Worm (Caenorhabditis elegans) whole organism, L4 larva: Measurements from ENCODE around the gene R02F2.9.

Experiments
- F49E8.2 ChIP-seq: sonication (generic microtip); optimal IDR thresholded peaks from 2 replicates; lab custom pipeline; 2016; ENCODE audit warnings: missing compliant biosample characterization, mild to moderate bottlenecking, missing genetic modification characterization, borderline replicate concordance
- T26A8.4 ChIP-seq: fragments of 200-800 bp; sonication (Bioruptor generic); IDR thresholded peaks from 2 replicates; pipeline ENCODE4 v1.3.6; 2022; ENCODE audit warnings: missing genetic modification characterization, missing compliant biosample characterization
- Y48G9A.11 ChIP-seq: fragments of 200-800 bp; sonication (Bioruptor generic); IDR thresholded peaks from 2 replicates; pipeline ENCODE4 v1.3.6; 2022; ENCODE audit warnings: missing genetic modification reagents, missing genetic modification characterization, missing compliant biosample characterization
- Y75B8A.6 ChIP-seq: fragments of 200-800 bp; sonication (Bioruptor generic); IDR thresholded peaks from 2 replicates; pipeline ENCODE4 v1.3.6; 2022; ENCODE audit warnings: missing genetic modification reagents, missing genetic modification characterization, missing compliant biosample characterization
- ZK337.2 ChIP-seq: fragments of 200-800 bp; sonication (Bioruptor generic); IDR thresholded peaks from 2 replicates; pipeline ENCODE4 v1.3.6; 2022; ENCODE audit warnings: missing genetic modification reagents, missing genetic modification characterization, missing compliant biosample characterization
- ZK546.5 ChIP-seq, 2 experiments: sonication (generic microtip); optimal IDR thresholded peaks; 2 replicates each; lab custom pipeline; 2017; ENCODE audit warnings: missing biosample characterization in 2 of 2, missing genetic modification characterization in 2 of 2
- aha-1 ChIP-seq: fragments of 150-350 bp; peaks from one replicate; lab custom pipeline; 2014; ENCODE audit warnings: missing biosample characterization, missing genetic modification characterization
- ama-1 ChIP-seq: fragments of 150-350 bp; optimal IDR thresholded peaks from 2 replicates; lab custom pipeline; 2014; ENCODE audit warnings: inconsistent platforms, mixed read lengths
- arid-1 ChIP-seq: fragments of 200-800 bp; sonication (Bioruptor generic); conservative IDR thresholded peaks from 2 replicates; pipeline ENCODE4 v1.3.6; 2022; ENCODE audit warnings: missing genetic modification reagents, missing genetic modification characterization, missing compliant biosample characterization
- daf-8 ChIP-seq: fragments of 200-800 bp; sonication (Bioruptor generic); IDR thresholded peaks from 2 replicates; pipeline ENCODE4 v1.3.6; 2022; ENCODE audit warnings: missing genetic modification characterization, missing compliant biosample characterization
- dmd-6 ChIP-seq: fragments of 200-800 bp; sonication (Bioruptor generic); IDR thresholded peaks from 2 replicates; pipeline ENCODE4 v1.3.6; 2022; ENCODE audit warnings: missing genetic modification reagents, missing genetic modification characterization, missing compliant biosample characterization
- dmd-8 ChIP-seq: fragments of 200-800 bp; sonication (Bioruptor generic); IDR thresholded peaks from 2 replicates; pipeline ENCODE4 v1.3.6; 2022; ENCODE audit warnings: missing genetic modification characterization, missing compliant biosample characterization
- dmd-9 ChIP-seq: fragments of 200-800 bp; sonication (Bioruptor generic); IDR thresholded peaks from 2 replicates; pipeline ENCODE4 v1.3.6; 2022; ENCODE audit warnings: missing genetic modification reagents, missing genetic modification characterization, missing compliant biosample characterization
- dve-1 ChIP-seq: sonication (generic microtip); optimal IDR thresholded peaks from 2 replicates; lab custom pipeline; 2017; ENCODE audit warnings: antibody characterized with exemption, mild to moderate bottlenecking, missing genetic modification characterization, missing compliant biosample characterization; ENCODE audit not compliant: insufficient read depth
- egl-27 ChIP-seq: sonication (generic microtip); optimal IDR thresholded peaks from 3 replicates; lab custom pipeline; 2017; ENCODE audit warnings: missing biosample characterization, missing genetic modification reagents, missing genetic modification characterization
- fkh-10 ChIP-seq: fragments of 150-350 bp; optimal IDR thresholded peaks from 2 replicates; lab custom pipeline; 2014; ENCODE audit warnings: missing biosample characterization, missing genetic modification reagents, missing genetic modification characterization
- gei-8 ChIP-seq: fragments of 200-800 bp; sonication (Bioruptor generic); optimal IDR thresholded peaks from 2 replicates; lab custom pipeline; 2018; ENCODE audit warnings: mild to moderate bottlenecking, missing genetic modification characterization, missing compliant biosample characterization
- hif-1 ChIP-seq, 2 experiments: sonication (generic microtip); optimal IDR thresholded peaks; 2 replicates each; lab custom pipeline; 2016 to 2017; ENCODE audit warnings: missing compliant biosample characterization in 2 of 2, missing genetic modification characterization in 2 of 2, missing genetic modification reagents in 2 of 2, missing genotype in 2 of 2, mild to moderate bottlenecking in 1 of 2
- hlh-11 ChIP-seq: fragments of 200-800 bp; sonication (Bioruptor generic); optimal IDR thresholded peaks from 2 replicates; lab custom pipeline; 2018; ENCODE audit warnings: mild to moderate bottlenecking, missing genetic modification characterization, missing compliant biosample characterization
- hlh-30 ChIP-seq: sonication (generic microtip); optimal IDR thresholded peaks from 2 replicates; lab custom pipeline; 2017; ENCODE audit warnings: antibody characterized with exemption, mild to moderate bottlenecking, missing genetic modification characterization, missing compliant biosample characterization; ENCODE audit not compliant: insufficient read depth
- jun-1 ChIP-seq: fragments of 150-350 bp; optimal IDR thresholded peaks from 2 replicates; lab custom pipeline; 2014; ENCODE audit warnings: missing biosample characterization, missing genetic modification reagents, missing genetic modification characterization
- lin-13 ChIP-seq: fragments of 150-350 bp; optimal IDR thresholded peaks from 2 replicates; lab custom pipeline; 2014; ENCODE audit warnings: missing biosample characterization, missing genetic modification reagents, missing genetic modification characterization
- lin-15B ChIP-seq: fragments of 150-350 bp; sonication (generic microtip); optimal IDR thresholded peaks from 3 replicates; lab custom pipeline; 2014; ENCODE audit warnings: missing biosample characterization, missing genetic modification characterization
- lir-3 ChIP-seq: sonication (generic microtip); optimal IDR thresholded peaks from 2 replicates; lab custom pipeline; 2016; ENCODE audit warnings: mild to moderate bottlenecking, missing genetic modification characterization, missing compliant biosample characterization
- lsy-2 ChIP-seq, 2 experiments: fragments of 150-350 bp in 1 of 2; sonication (generic microtip) in 1 of 2; optimal IDR thresholded peaks; 2 replicates each; lab custom pipeline; 2014 to 2017; ENCODE audit warnings: missing biosample characterization in 2 of 2, missing genetic modification characterization in 2 of 2
- madf-5 ChIP-seq, 2 experiments: fragments of 200-800 bp; sonication (Bioruptor generic); IDR thresholded peaks; 2 replicates each; pipeline ENCODE4 v1.3.6; 2022; ENCODE audit warnings: missing compliant biosample characterization in 2 of 2, missing genetic modification characterization in 2 of 2
- mdl-1 ChIP-seq, 2 experiments: fragments of 150-350 bp in 1 of 2; sonication (generic microtip) in 1 of 2; optimal IDR thresholded peaks; 2 replicates each; lab custom pipeline; 2014 to 2017; ENCODE audit warnings: missing biosample characterization in 2 of 2, missing genetic modification characterization in 2 of 2
- mep-1 ChIP-seq: fragments of 150-350 bp; sonication (generic microtip); optimal IDR thresholded peaks from 3 replicates; lab custom pipeline; 2014; ENCODE audit warnings: missing biosample characterization, missing genetic modification characterization
- mes-2 ChIP-seq: sonication (generic microtip); optimal IDR thresholded peaks from 2 replicates; lab custom pipeline; 2016; ENCODE audit warnings: missing genotype, mild to moderate bottlenecking, missing genetic modification characterization, missing compliant biosample characterization; ENCODE audit not compliant: poor library complexity, severe bottlenecking
- nhr-10 ChIP-seq: fragments of 150-350 bp; optimal IDR thresholded peaks from 2 replicates; lab custom pipeline; 2014; ENCODE audit warnings: missing biosample characterization, missing genetic modification characterization
- nhr-102 ChIP-seq: sonication (generic microtip); optimal IDR thresholded peaks from 2 replicates; lab custom pipeline; 2016; ENCODE audit warnings: mild to moderate bottlenecking, missing genetic modification characterization, moderate library complexity, missing compliant biosample characterization
- nhr-111 ChIP-seq: fragments of 200-800 bp; sonication (Bioruptor generic); optimal IDR thresholded peaks from 2 replicates; lab custom pipeline; 2018; ENCODE audit warnings: mild to moderate bottlenecking, missing genetic modification characterization, missing compliant biosample characterization
- nhr-237 ChIP-seq: sonication (generic microtip); optimal IDR thresholded peaks from 2 replicates; lab custom pipeline; 2017; ENCODE audit warnings: missing biosample characterization, missing genetic modification characterization
- nhr-25 ChIP-seq: sonication (generic microtip); optimal IDR thresholded peaks from 2 replicates; lab custom pipeline; 2017; ENCODE audit warnings: missing genetic modification characterization, mild to moderate bottlenecking, missing compliant biosample characterization, antibody characterized with exemption, moderate library complexity, borderline replicate concordance; ENCODE audit not compliant: insufficient read depth
- nhr-28 ChIP-seq: fragments of 150-350 bp; optimal IDR thresholded peaks from 2 replicates; lab custom pipeline; 2014; ENCODE audit warnings: missing biosample characterization, missing genetic modification characterization
- nhr-41 ChIP-seq: fragments of 200-800 bp; sonication (Bioruptor generic); IDR thresholded peaks from 2 replicates; pipeline ENCODE4 v1.3.6; 2022; ENCODE audit warnings: missing genetic modification reagents, missing genetic modification characterization, missing compliant biosample characterization
- nhr-6 ChIP-seq: fragments of 150-350 bp; optimal IDR thresholded peaks from 2 replicates; lab custom pipeline; 2014; ENCODE audit warnings: missing biosample characterization, missing genetic modification characterization
- php-3 ChIP-seq: fragments of 200-800 bp; sonication (Bioruptor generic); IDR thresholded peaks from 2 replicates; pipeline ENCODE4 v1.3.6; 2022; ENCODE audit warnings: missing genetic modification reagents, missing genetic modification characterization, missing compliant biosample characterization
- pqm-1 ChIP-seq: sonication (generic microtip); optimal IDR thresholded peaks from 2 replicates; lab custom pipeline; 2017; ENCODE audit warnings: missing biosample characterization, missing genetic modification characterization
- rbr-2 ChIP-seq: sonication (generic microtip); optimal IDR thresholded peaks from 2 replicates; lab custom pipeline; 2016; ENCODE audit warnings: missing genotype, missing genetic modification characterization, missing compliant biosample characterization
- saeg-2 ChIP-seq: fragments of 200-800 bp; sonication (Bioruptor generic); IDR thresholded peaks from 2 replicates; pipeline ENCODE4 v1.3.6; 2022; ENCODE audit warnings: missing genetic modification reagents, missing genetic modification characterization, missing compliant biosample characterization
- sdz-12 ChIP-seq: fragments of 200-800 bp; sonication (Bioruptor generic); optimal IDR thresholded peaks from 2 replicates; lab custom pipeline; 2018; ENCODE audit warnings: mild to moderate bottlenecking, missing genetic modification characterization, missing compliant biosample characterization
- set-16 ChIP-seq: fragments of 200-800 bp; sonication (Bioruptor generic); IDR thresholded peaks from 2 replicates; pipeline ENCODE4 v1.3.6; 2022; ENCODE audit warnings: missing genetic modification reagents, missing genetic modification characterization, missing compliant biosample characterization
- snpc-1.2 ChIP-seq: fragments of 200-800 bp; sonication (Bioruptor generic); IDR thresholded peaks from 2 replicates; pipeline ENCODE4 v1.3.6; 2022; ENCODE audit warnings: missing genetic modification reagents, missing genetic modification characterization, missing compliant biosample characterization
- tra-1 ChIP-seq: fragments of 200-800 bp; sonication (Bioruptor generic); IDR thresholded peaks from 2 replicates; pipeline ENCODE4 v1.3.6; 2022; ENCODE audit warnings: missing genetic modification reagents, missing genetic modification characterization, missing compliant biosample characterization
- unc-130 ChIP-seq: sonication (generic microtip); optimal IDR thresholded peaks from 2 replicates; lab custom pipeline; 2016; ENCODE audit warnings: missing genetic modification reagents, missing genetic modification characterization, missing compliant biosample characterization
- unc-39 ChIP-seq: sonication (generic microtip); optimal IDR thresholded peaks from 2 replicates; lab custom pipeline; 2017; ENCODE audit warnings: missing biosample characterization, missing genetic modification characterization
- unc-62 ChIP-seq, 3 experiments: fragments of 150-350 bp in 1 of 3; sonication (generic microtip); optimal IDR thresholded peaks in 2 of 3; peaks in 1 of 3; 1 replicate in 1 of 3; 2 replicates in 2 of 3; lab custom pipeline; 2014 to 2017; ENCODE audit warnings: missing biosample characterization in 3 of 3, missing genetic modification characterization in 3 of 3, missing genetic modification reagents in 3 of 3, missing genotype in 1 of 3
- zfp-3 ChIP-seq: fragments of 200-800 bp; sonication (Bioruptor generic); conservative IDR thresholded peaks from 2 replicates; pipeline ENCODE4 v1.3.6; 2022; ENCODE audit warnings: missing genetic modification reagents, missing genetic modification characterization, missing compliant biosample characterization

The R02F2.9 gene

DNA sequence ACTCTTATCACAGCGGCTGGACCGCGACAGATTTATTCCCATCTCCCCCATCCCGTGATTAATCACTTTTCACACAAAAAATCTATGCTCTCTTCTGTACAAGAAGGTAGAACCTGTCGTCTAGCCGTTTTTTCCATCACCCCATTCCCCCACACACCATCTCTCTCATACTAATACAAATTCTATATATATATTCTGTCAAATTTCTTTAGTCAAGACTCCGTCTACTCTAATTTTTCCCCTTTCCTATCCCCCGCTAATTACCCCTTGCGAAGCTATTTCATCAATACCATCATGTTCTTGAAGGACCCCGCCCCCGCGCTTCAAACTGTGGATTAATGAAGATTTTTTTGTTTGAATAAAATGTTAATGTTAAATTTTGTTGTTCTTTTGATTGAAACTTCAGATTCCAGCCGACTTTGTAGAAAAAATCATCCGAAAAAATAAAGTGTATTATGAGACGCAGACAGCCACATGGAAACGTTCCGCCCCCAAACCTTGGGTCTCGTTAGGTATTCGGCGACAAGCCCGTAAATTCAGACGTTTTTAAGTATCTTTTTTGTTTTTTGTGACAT lies 7.1 kb downstream of the R02F2.9 start:
- TF ChIP-seq ZK546.5 (tag; optimal IDR thresholded peaks at IDR 0.05; lab: Kevin White, UChicago) (no peak), lin-13 (GFP tag; lab: Kevin White, UChicago) (peak; percentile 61), Y75B8A.6 (GFP tag; lab: Robert Waterston, UW) (no peak), jun-1 (tag; lab: Kevin White, UChicago) (no peak), rbr-2 (peak; percentile 4), pqm-1 (tag; lab: Kevin White, UChicago) (no peak), hlh-11 (tag; lab: Kevin White, UChicago) (peak; percentile 18), hif-1 (tag; optimal IDR thresholded peaks at IDR 0.05; lab: Kevin White, UChicago) (no peak), mes-2 (tag; lab: Kevin White, UChicago) (peak; percentile 32), zfp-3 (GFP tag; lab: Robert Waterston, UW) (peak; percentile 88; the same call in 1 of the 2 replicates), T26A8.4 (peak; percentile 76), nhr-111 (GFP tag; lab: Kevin White, UChicago) (peak; percentile 50), nhr-237 (tag; lab: Kevin White, UChicago) (no peak), unc-39 (tag; lab: Kevin White, UChicago) (no peak), dmd-8 (GFP tag; lab: Robert Waterston, UW) (0 out of 2 replicates have a peak, but pooled peaks have one; percentile 33), nhr-102 (tag; lab: Kevin White, UChicago) (peak; percentile 44), sdz-12 (peak; percentile 10), hlh-30 (tag; lab: Kevin White, UChicago) (peak; percentile 44), snpc-1.2 (GFP tag; lab: Robert Waterston, UW) (no peak), madf-5 (GFP tag; IDR thresholded peaks at IDR 0.05; lab: Robert Waterston, UW) (no peak), arid-1 (GFP tag; lab: Robert Waterston, UW) (peak; percentile 53; the same call in 1 of the 2 replicates), gei-8 (GFP tag; lab: Kevin White, UChicago) (no peak), nhr-10 (tag; lab: Kevin White, UChicago) (peak; percentile 76), lir-3 (tag; lab: Kevin White, UChicago) (no peak), nhr-25 (tag; lab: Kevin White, UChicago) (no peak), fkh-10 (GFP tag; lab: Kevin White, UChicago) (no peak), mdl-1 (tag; optimal IDR thresholded peaks at IDR 0.05; lab: Kevin White, UChicago) (peak in 1 of 2 experiments; percentile 18), lin-15B (tag; lab: Kevin White, UChicago) (no peak), mep-1 (tag; lab: Kevin White, UChicago) (peak; percentile 11), nhr-41 (GFP tag; lab: Robert Waterston, UW) (no peak), tra-1 (GFP tag; lab: Robert Waterston, UW) (0 out of 2 replicates have a peak, but pooled peaks have one; percentile 51), saeg-2 (GFP tag; lab: Robert Waterston, UW) (0 out of 2 replicates have a peak, but pooled peaks have one; percentile 11), lsy-2 (tag; optimal IDR thresholded peaks at IDR 0.05; lab: Kevin White, UChicago) (peak in 1 of 2 experiments; percentile 52), dve-1 (no peak), unc-62 (GFP tag; optimal IDR thresholded peaks at IDR 0.05 in 1 of 2; lab: Kevin White, UChicago) (no peak), unc-62 (tag; optimal IDR thresholded peaks at IDR 0.05; lab: Kevin White, UChicago) (no peak), Y48G9A.11 (GFP tag; lab: Robert Waterston, UW) (no peak), unc-130 (GFP tag; lab: Kevin White, UChicago) (no peak), dmd-9 (peak; percentile 50; the same call in 1 of the 2 replicates), aha-1 (tag; lab: Kevin White, UChicago) (peak; percentile 99), nhr-28 (tag; lab: Kevin White, UChicago) (no peak), ama-1 (lab: Kevin White, UChicago) (peak; percentile 86), F49E8.2 (tag; lab: Kevin White, UChicago) (no peak), php-3 (GFP tag; lab: Robert Waterston, UW) (peak; percentile 38), nhr-6 (tag; lab: Kevin White, UChicago) (no peak), set-16 (no peak), daf-8 (GFP tag; lab: Robert Waterston, UW) (no peak), egl-27 (no peak), ZK337.2 (GFP tag; lab: Robert Waterston, UW) (no peak; the same call in 1 of the 2 replicates), dmd-6 (GFP tag; lab: Robert Waterston, UW) (peak; percentile 7; the same call in 1 of the 2 replicates)
